Fruit fly (Drosophila melanogaster): ENCODE results near the gene Sfxn1-3.

The Sfxn1-3 gene

dm6 chr3R:4378363-4379354, at the start of gene Sfxn1-3 (continued):
- TF ChIP-seq nmo (GFP tag; optimal IDR thresholded peaks at IDR 0.05) (peak; percentile 18), CG30431 (GFP tag; optimal IDR thresholded peaks at IDR 0.05) (no peak), scrt (GFP tag; optimal IDR thresholded peaks at IDR 0.05) (peak; percentile 72), sob (GFP tag; IDR thresholded peaks at IDR 0.05) (peak; percentile 55), Meics (GFP tag; optimal IDR thresholded peaks at IDR 0.05) (peak; percentile 45), Kr (GFP tag; optimal IDR thresholded peaks at IDR 0.05) (no peak), CG1832 (GFP tag; optimal IDR thresholded peaks at IDR 0.05) (no peak), slbo (GFP tag; IDR thresholded peaks at IDR 0.05) (no peak; the same call in none of the 2 replicates), inv (GFP tag; IDR thresholded peaks at IDR 0.05; ENCODE audit: partially characterized antibody) (no peak; the same call in 1 of the 2 replicates), ash1 (GFP tag; optimal IDR thresholded peaks at IDR 0.05) (peak; percentile 65), CG15479 (GFP tag; optimal IDR thresholded peaks at IDR 0.05) (peak; percentile 96), trem (tag; optimal IDR thresholded peaks at IDR 0.05) (no peak), tx (GFP tag; optimal IDR thresholded peaks at IDR 0.05) (no peak), CG3726 (GFP tag; IDR thresholded peaks at IDR 0.05) (no peak), chm (GFP tag; IDR thresholded peaks at IDR 0.05) (peak; percentile 68; the same call in 1 of the 2 replicates), sc (optimal IDR thresholded peaks at IDR 0.05) (no peak), sc (GFP tag; optimal IDR thresholded peaks at IDR 0.05) (no peak), CG3281 (GFP tag; optimal IDR thresholded peaks at IDR 0.05) (peak; percentile 35), al (GFP tag; IDR thresholded peaks at IDR 0.05) (no peak), crol (GFP tag; IDR thresholded peaks at IDR 0.05) (peak; percentile 96), CG16813 (GFP tag; IDR thresholded peaks at IDR 0.05; ENCODE audit: partially characterized antibody) (no peak), knrl (GFP tag; IDR thresholded peaks at IDR 0.05; ENCODE audit: partially characterized antibody) (peak; percentile 19; the same call in 1 of the 3 replicates), lab (GFP tag; optimal IDR thresholded peaks at IDR 0.05) (peak; percentile 88), bcd (GFP tag; optimal IDR thresholded peaks at IDR 0.05) (peak; percentile 33), bsh (GFP tag; optimal IDR thresholded peaks at IDR 0.05) (peak; percentile 26 to 42), nerfin-1 (tag; optimal IDR thresholded peaks at IDR 0.05) (no peak), abd-A (tag; optimal IDR thresholded peaks at IDR 0.05) (no peak), hkb (optimal IDR thresholded peaks at IDR 0.05) (no peak), hkb (GFP tag; IDR thresholded peaks at IDR 0.05) (no peak; the same call in 1 of the 2 replicates), gfzf (GFP tag; optimal IDR thresholded peaks at IDR 0.05) (no peak), CG33213 (GFP tag; optimal IDR thresholded peaks at IDR 0.05) (no peak), Bdp1 (GFP tag; optimal IDR thresholded peaks at IDR 0.05) (peak; percentile 31), CG4360 (GFP tag; IDR thresholded peaks at IDR 0.05) (no peak), lbe (GFP tag; optimal IDR thresholded peaks at IDR 0.05) (no peak), CG12391 (tag; optimal IDR thresholded peaks at IDR 0.05) (peak; percentile 17), E2f1 (GFP tag; IDR thresholded peaks at IDR 0.05) (no peak; the same call in 1 of the 2 replicates), CG17385 (GFP tag; optimal IDR thresholded peaks at IDR 0.05) (peak; percentile 60), CG1792 (GFP tag; optimal IDR thresholded peaks at IDR 0.05) (peak; percentile 49), phol (tag; optimal IDR thresholded peaks at IDR 0.05) (peak; percentile 20), Nf-YC (tag; optimal IDR thresholded peaks at IDR 0.05) (peak; percentile 56), peb (GFP tag; IDR thresholded peaks at IDR 0.05) (no peak), CG13123 (GFP tag; optimal IDR thresholded peaks at IDR 0.05) (no peak), Fer2 (tag; optimal IDR thresholded peaks at IDR 0.05) (no peak), B-H2 (GFP tag; optimal IDR thresholded peaks at IDR 0.05) (peak; percentile 64), Hey (tag; optimal IDR thresholded peaks at IDR 0.05) (peak; percentile 81), CG18619 (GFP tag; optimal IDR thresholded peaks at IDR 0.05) (no peak), CG11560 (tag; IDR thresholded peaks at IDR 0.05) (no peak), CG14667 (GFP tag; IDR thresholded peaks at IDR 0.05) (no peak)
